Worm (Caenorhabditis elegans) whole organism, L4/young adult: ENCODE data around the gene ufbp-1.

ENCODE experiments used
- W03F9.2 ChIP-seq: fragments of 150-350 bp; optimal IDR thresholded peaks from 2 replicates; lab custom pipeline; 2014; ENCODE audit warnings: missing biosample characterization, missing genetic modification characterization
- dao-5 ChIP-seq: sonication (generic microtip); optimal IDR thresholded peaks from 2 replicates; lab custom pipeline; 2016; ENCODE audit warnings: missing genotype, missing genetic modification characterization, moderate library complexity, missing compliant biosample characterization
- him-1 ChIP-seq: sonication (generic microtip); optimal IDR thresholded peaks from 2 replicates; lab custom pipeline; 2016; ENCODE audit warnings: missing genotype, missing genetic modification reagents, missing genetic modification characterization, missing compliant biosample characterization

DNA sequence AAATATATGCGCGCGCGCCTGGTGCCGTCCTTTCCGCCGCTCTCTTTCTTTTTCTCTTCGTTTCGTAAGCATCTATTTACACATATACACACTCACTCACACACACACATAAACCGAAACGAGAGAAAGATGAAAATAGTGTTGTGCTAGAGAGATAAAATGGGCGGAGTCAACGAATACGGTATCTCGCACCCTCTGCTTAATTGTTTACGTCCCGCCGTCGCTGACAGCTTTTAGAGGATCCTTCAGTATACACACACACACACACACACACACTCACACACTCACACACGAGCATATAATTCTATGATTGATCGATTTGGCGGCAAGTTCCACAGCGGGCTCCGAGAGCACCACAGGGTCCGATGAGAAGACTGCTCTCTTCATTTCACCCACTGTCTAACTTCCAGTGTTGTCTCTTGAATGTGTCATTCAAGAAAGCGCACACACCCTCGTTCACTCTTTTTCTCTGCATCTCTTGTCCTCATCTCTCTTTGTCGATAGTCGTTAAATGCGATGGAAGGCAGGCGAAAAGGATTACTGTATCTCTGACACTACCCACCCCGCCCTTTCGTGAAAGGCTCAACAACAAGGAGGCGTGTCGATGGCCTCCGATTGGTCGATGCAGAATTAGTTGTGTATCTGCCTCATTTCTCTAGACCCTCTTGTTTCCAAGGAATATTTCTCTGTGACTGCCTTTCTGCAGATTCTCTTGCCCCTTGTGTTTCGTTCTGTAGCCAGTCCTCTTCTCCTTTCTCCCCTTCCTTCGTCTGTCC lies 26.0 kb downstream of the ufbp-1 start:
- peak; percentile 95 for TF ChIP-seq him-1 (tag; lab: Kevin White, UChicago)
- peak; percentile 78 for TF ChIP-seq W03F9.2 (tag; lab: Kevin White, UChicago)
- TF ChIP-seq dao-5 (tag; lab: Kevin White, UChicago) = peak; percentile 29
